Worm (Caenorhabditis elegans) whole organism, young adult: Measurements from ENCODE around the gene let-653.

Experiments
- Y67H2A.10 ChIP-seq: fragments of 200-800 bp; sonication (Bioruptor generic); conservative IDR thresholded peaks from 2 replicates; pipeline ENCODE4 v1.3.6; 2022; ENCODE audit warnings: missing genetic modification reagents, missing genetic modification characterization, missing compliant biosample characterization
- cebp-1 ChIP-seq, 2 experiments: fragments of 200-800 bp in 1 of 2; sonication (Bioruptor generic) in 1 of 2; sonication (generic microtip) in 1 of 2; IDR thresholded peaks in 1 of 2; optimal IDR thresholded peaks in 1 of 2; 2 replicates each; pipeline versions ENCODE4 v1.3.6 to Lab custom; 2017 to 2022; ENCODE audit warnings: missing compliant biosample characterization in 2 of 2, missing genetic modification characterization in 2 of 2, mild to moderate bottlenecking in 1 of 2, missing genetic modification reagents in 1 of 2, moderate library complexity in 1 of 2
- let-526 ChIP-seq: fragments of 200-800 bp; sonication (Bioruptor generic); IDR thresholded peaks from 2 replicates; pipeline ENCODE4 v1.3.6; 2022; ENCODE audit warnings: missing genetic modification reagents, missing genetic modification characterization, missing compliant biosample characterization
- lin-40 ChIP-seq: sonication (generic microtip); optimal IDR thresholded peaks from 2 replicates; lab custom pipeline; 2016; ENCODE audit warnings: missing genetic modification characterization, mild to moderate bottlenecking, missing compliant biosample characterization, missing genotype, missing genetic modification reagents
- mcd-1 ChIP-seq: fragments of 200-800 bp; sonication (Bioruptor generic); IDR thresholded peaks from 2 replicates; pipeline ENCODE4 v1.3.6; 2022; ENCODE audit warnings: missing genetic modification reagents, missing genetic modification characterization, missing compliant biosample characterization
- nhr-179 ChIP-seq: sonication (generic microtip); optimal IDR thresholded peaks from 2 replicates; lab custom pipeline; 2016; ENCODE audit warnings: mild to moderate bottlenecking, missing genetic modification characterization, missing compliant biosample characterization
- ztf-25 ChIP-seq: fragments of 200-800 bp; sonication (Bioruptor generic); IDR thresholded peaks from 2 replicates; pipeline ENCODE4 v1.3.6; 2022; ENCODE audit warnings: missing genetic modification reagents, missing genetic modification characterization, missing compliant biosample characterization

- no peak for TF ChIP-seq Y67H2A.10 (GFP tag; lab: Robert Waterston, UW)
- TF ChIP-seq mcd-1 (GFP tag; lab: Robert Waterston, UW): no peak
- TF ChIP-seq cebp-1 (GFP tag; IDR thresholded peaks at IDR 0.05; lab: Robert Waterston, UW): no peak
- TF ChIP-seq cebp-1 (tag; optimal IDR thresholded peaks at IDR 0.05; lab: Kevin White, UChicago): no peak
- no peak for TF ChIP-seq let-526
- TF ChIP-seq nhr-179 (tag; lab: Kevin White, UChicago): no peak
- no peak for TF ChIP-seq lin-40 (tag; lab: Kevin White, UChicago)
- no peak for TF ChIP-seq ztf-25
These were observed 7.9 kb downstream of the let-653 start for ce11 chrIV:11893336-11893735.
